Fruit fly (Drosophila melanogaster) whole organism, embryonic: ENCODE measurements around the gene Ing5.

Experiments
- Adf1 ChIP-seq: fragments of 200-800 bp; sonication (Bioruptor generic); IDR thresholded peaks from 2 replicates; pipeline ENCODE4 v1.3.6; 2022; ENCODE audit warnings: missing biosample characterization, missing genetic modification characterization
- Asciz ChIP-seq: fragments of 200-800 bp; sonication (Bioruptor generic); optimal IDR thresholded peaks from 2 replicates; lab custom pipeline; 2017; ENCODE audit warnings: missing biosample characterization, mild to moderate bottlenecking, missing genetic modification characterization, missing genetic modification reagents
- BEAF-32 ChIP-seq: fragments of 200-800 bp; sonication (Bioruptor generic); optimal IDR thresholded peaks from 3 replicates; lab custom pipeline; 2017; ENCODE audit warnings: missing biosample characterization, missing genetic modification characterization, mild to moderate bottlenecking, moderate library complexity, missing genetic modification reagents
- Bteb2 ChIP-seq: fragments of 200-800 bp; sonication (Bioruptor generic); optimal IDR thresholded peaks from 2 replicates; lab custom pipeline; 2016; ENCODE audit warnings: missing biosample characterization, missing genetic modification characterization
- CG10267 ChIP-seq: fragments of 200-800 bp; sonication (Bioruptor generic); optimal IDR thresholded peaks from 2 replicates; lab custom pipeline; 2018; ENCODE audit warnings: missing biosample characterization, mild to moderate bottlenecking, missing genetic modification characterization, moderate library complexity
- CG10321 ChIP-seq: fragments of 200-800 bp; sonication (Bioruptor generic); IDR thresholded peaks from 2 replicates; pipeline ENCODE4 v1.3.6; 2022; ENCODE audit warnings: missing biosample characterization, missing genetic modification characterization
- CG10565 ChIP-seq: fragments of 200-800 bp; sonication (Bioruptor generic); optimal IDR thresholded peaks from 3 replicates; lab custom pipeline; 2016; ENCODE audit warnings: missing biosample characterization, mild to moderate bottlenecking, missing genetic modification characterization
- CG11398 ChIP-seq: fragments of 200-800 bp; sonication (Bioruptor generic); optimal IDR thresholded peaks from 2 replicates; lab custom pipeline; 2016; ENCODE audit warnings: missing biosample characterization, missing genetic modification characterization
- CG13894 ChIP-seq: fragments of 200-800 bp; sonication (Bioruptor generic); optimal IDR thresholded peaks from 3 replicates; lab custom pipeline; 2018; ENCODE audit warnings: missing biosample characterization, mild to moderate bottlenecking, missing genetic modification characterization, moderate library complexity
- CG14050 ChIP-seq: fragments of 200-800 bp; sonication (Bioruptor generic); IDR thresholded peaks from 3 replicates; pipeline ENCODE4 v1.3.6; 2022; ENCODE audit warnings: missing biosample characterization, missing genetic modification characterization
- CG15073 ChIP-seq: fragments of 200-800 bp; sonication (Bioruptor generic); optimal IDR thresholded peaks from 2 replicates; lab custom pipeline; 2016; ENCODE audit warnings: missing biosample characterization, missing genetic modification characterization
- CG16863 ChIP-seq: fragments of 200-800 bp; sonication (Bioruptor generic); optimal IDR thresholded peaks from 3 replicates; lab custom pipeline; 2016; ENCODE audit warnings: missing biosample characterization, missing genetic modification characterization
- CG17612 ChIP-seq: fragments of 200-800 bp; sonication (Bioruptor generic); IDR thresholded peaks from 2 replicates; pipeline ENCODE4 v1.3.6; 2022; ENCODE audit warnings: missing biosample characterization, missing genetic modification characterization
- CG2120 ChIP-seq: fragments of 200-800 bp; sonication (Bioruptor generic); optimal IDR thresholded peaks from 3 replicates; lab custom pipeline; 2016; ENCODE audit warnings: missing biosample characterization, missing genetic modification characterization
- CG2199 ChIP-seq: fragments of 200-800 bp; sonication (Bioruptor generic); IDR thresholded peaks from 3 replicates; pipeline ENCODE4 v1.3.6; 2022; ENCODE audit warnings: missing biosample characterization, missing genetic modification characterization
- CG3847 ChIP-seq: fragments of 200-800 bp; sonication (Bioruptor generic); IDR thresholded peaks from 2 replicates; pipeline ENCODE4 v1.3.6; 2022; ENCODE audit warnings: missing biosample characterization, missing genetic modification characterization
- CG3995 ChIP-seq: fragments of 200-800 bp; sonication (Bioruptor generic); optimal IDR thresholded peaks from 3 replicates; lab custom pipeline; 2016; ENCODE audit warnings: missing biosample characterization, missing genetic modification characterization
- CG7839 ChIP-seq: fragments of 200-800 bp; sonication (Bioruptor generic); optimal IDR thresholded peaks from 3 replicates; lab custom pipeline; 2018; ENCODE audit warnings: missing biosample characterization, mild to moderate bottlenecking, missing genetic modification characterization, moderate library complexity
- CG7963 ChIP-seq: fragments of 200-800 bp; sonication (Bioruptor generic); IDR thresholded peaks from 3 replicates; pipeline ENCODE4 v1.3.6; 2022; ENCODE audit warnings: missing biosample characterization, missing genetic modification characterization; ENCODE audit not compliant: partially characterized antibody
- CG8388 ChIP-seq: fragments of 200-800 bp; sonication (Bioruptor generic); optimal IDR thresholded peaks from 2 replicates; lab custom pipeline; 2019; ENCODE audit warnings: missing biosample characterization, mild to moderate bottlenecking, missing genetic modification characterization, moderate library complexity
- CHES-1-like ChIP-seq: fragments of 200-800 bp; sonication (Bioruptor generic); optimal IDR thresholded peaks from 2 replicates; lab custom pipeline; 2016; ENCODE audit warnings: missing biosample characterization, missing genetic modification characterization
- Dad ChIP-seq: fragments of 200-800 bp; sonication (Bioruptor generic); optimal IDR thresholded peaks from 3 replicates; lab custom pipeline; 2016; ENCODE audit warnings: missing biosample characterization, missing genetic modification characterization
- Deaf1 ChIP-seq: fragments of 200-800 bp; optimal IDR thresholded peaks from 3 replicates; lab custom pipeline; 2019; ENCODE audit warnings: missing biosample characterization, mild to moderate bottlenecking, missing genetic modification characterization, moderate library complexity
- Dp ChIP-seq: fragments of 200-800 bp; sonication (Bioruptor generic); optimal IDR thresholded peaks from 2 replicates; lab custom pipeline; 2018; ENCODE audit warnings: missing biosample characterization, mild to moderate bottlenecking, missing genetic modification characterization, moderate library complexity
- Drgx ChIP-seq: fragments of 200-800 bp; sonication (Bioruptor generic); IDR thresholded peaks from 2 replicates; pipeline ENCODE4 v1.3.6; 2022; ENCODE audit warnings: missing biosample characterization, missing genetic modification characterization
- HmgZ ChIP-seq: fragments of 200-800 bp; sonication (Bioruptor generic); optimal IDR thresholded peaks from 2 replicates; lab custom pipeline; 2018; ENCODE audit warnings: missing biosample characterization, mild to moderate bottlenecking, missing genetic modification characterization
- Hr39 ChIP-seq: fragments of >200 bp; optimal IDR thresholded peaks from 2 replicates; lab custom pipeline; 2017
- Jarid2 ChIP-seq: fragments of 200-800 bp; sonication (Bioruptor generic); optimal IDR thresholded peaks from 3 replicates; lab custom pipeline; 2017; ENCODE audit warnings: mild to moderate bottlenecking, missing biosample characterization, missing genetic modification reagents, missing genetic modification characterization
- Nf-YC ChIP-seq: fragments of 200-800 bp; optimal IDR thresholded peaks from 3 replicates; lab custom pipeline; 2019; ENCODE audit warnings: missing biosample characterization, mild to moderate bottlenecking, missing genetic modification characterization, moderate library complexity
- Oaz ChIP-seq: fragments of 200-800 bp; sonication (Bioruptor generic); IDR thresholded peaks from 2 replicates; pipeline ENCODE4 v1.3.6; 2022; ENCODE audit warnings: missing biosample characterization, missing genetic modification characterization
- Ravus ChIP-seq: fragments of 200-800 bp; sonication (Bioruptor generic); IDR thresholded peaks from 2 replicates; pipeline ENCODE4 v1.3.6; 2022; ENCODE audit warnings: missing biosample characterization, missing genetic modification characterization
- Side ChIP-seq: fragments of 200-800 bp; sonication (Bioruptor generic); optimal IDR thresholded peaks from 2 replicates; lab custom pipeline; 2016; ENCODE audit warnings: missing biosample characterization, missing genetic modification characterization
- Sin3A ChIP-seq: fragments of >200 bp; optimal IDR thresholded peaks from 2 replicates; lab custom pipeline; 2018
- Sry-β ChIP-seq: fragments of 200-800 bp; sonication (Bioruptor generic); optimal IDR thresholded peaks from 2 replicates; lab custom pipeline; 2018; ENCODE audit warnings: missing biosample characterization, mild to moderate bottlenecking, missing genetic modification characterization, moderate library complexity
- Tbp ChIP-seq: fragments of >200 bp; optimal IDR thresholded peaks from 2 replicates; lab custom pipeline; 2018; ENCODE audit warnings: missing biosample characterization, missing genetic modification characterization
- Xbp1 ChIP-seq: fragments of 200-800 bp; sonication (Bioruptor generic); optimal IDR thresholded peaks from 3 replicates; lab custom pipeline; 2016; ENCODE audit warnings: missing biosample characterization, mild to moderate bottlenecking, missing genetic modification characterization
- bigmax ChIP-seq: fragments of 200-800 bp; sonication (Bioruptor generic); optimal IDR thresholded peaks from 2 replicates; lab custom pipeline; 2018; ENCODE audit warnings: missing biosample characterization, mild to moderate bottlenecking, missing genetic modification characterization
- dan ChIP-seq: fragments of 200-800 bp; sonication (Bioruptor generic); IDR thresholded peaks from 2 replicates; pipeline ENCODE4 v1.3.6; 2022; ENCODE audit warnings: missing biosample characterization, missing genetic modification characterization
- dati ChIP-seq: fragments of 200-800 bp; sonication (Bioruptor generic); IDR thresholded peaks from 2 replicates; pipeline ENCODE4 v1.3.6; 2022; ENCODE audit warnings: missing biosample characterization, missing genetic modification characterization
- gfzf ChIP-seq: fragments of 200-800 bp; sonication (Bioruptor generic); optimal IDR thresholded peaks from 2 replicates; lab custom pipeline; 2016; ENCODE audit warnings: missing biosample characterization, mild to moderate bottlenecking, missing genetic modification characterization, moderate library complexity
- luna ChIP-seq: fragments of 200-800 bp; sonication (Bioruptor generic); optimal IDR thresholded peaks from 2 replicates; lab custom pipeline; 2016; ENCODE audit warnings: missing biosample characterization, missing genetic modification characterization
- nmo ChIP-seq: fragments of 200-800 bp; sonication (Bioruptor generic); optimal IDR thresholded peaks from 2 replicates; lab custom pipeline; 2018; ENCODE audit warnings: missing biosample characterization, mild to moderate bottlenecking, missing genetic modification characterization, moderate library complexity
- otp ChIP-seq: fragments of 200-800 bp; sonication (Bioruptor generic); IDR thresholded peaks from 3 replicates; pipeline ENCODE4, ENCODE4 v1.3.6; 2022; ENCODE audit warnings: missing biosample characterization, missing genetic modification characterization
- row ChIP-seq: fragments of 200-800 bp; sonication (Bioruptor generic); IDR thresholded peaks from 3 replicates; pipeline ENCODE4 v1.3.6; 2022; ENCODE audit warnings: missing biosample characterization, missing genetic modification characterization
- scrt ChIP-seq: fragments of 200-800 bp; sonication (Bioruptor generic); optimal IDR thresholded peaks from 2 replicates; lab custom pipeline; 2018; ENCODE audit warnings: missing biosample characterization, mild to moderate bottlenecking, missing genetic modification characterization, moderate library complexity
- sima ChIP-seq: fragments of 200-800 bp; sonication (Bioruptor generic); optimal IDR thresholded peaks from 2 replicates; lab custom pipeline; 2016; ENCODE audit warnings: missing biosample characterization, missing genetic modification characterization
- slbo ChIP-seq: fragments of 200-800 bp; sonication (Bioruptor generic); IDR thresholded peaks from 2 replicates; pipeline ENCODE4 v1.3.6; 2022; ENCODE audit warnings: missing biosample characterization, missing genetic modification characterization
- slp2 ChIP-seq: fragments of 200-800 bp; sonication (Bioruptor generic); optimal IDR thresholded peaks from 2 replicates; lab custom pipeline; 2016; ENCODE audit warnings: missing biosample characterization, missing genetic modification characterization
- sna ChIP-seq: fragments of 200-800 bp; sonication (Bioruptor generic); IDR thresholded peaks from 2 replicates; pipeline ENCODE4 v1.3.6; 2022; ENCODE audit warnings: missing biosample characterization, missing genetic modification characterization; ENCODE audit not compliant: partially characterized antibody
- tgo ChIP-seq: fragments of 200-800 bp; sonication (Bioruptor generic); IDR thresholded peaks from 3 replicates; pipeline ENCODE4 v1.3.6; 2022; ENCODE audit warnings: missing biosample characterization, missing genetic modification characterization
- tll ChIP-seq, 2 experiments: fragments of 200-800 bp in 1 of 2; fragments of >200 bp in 1 of 2; sonication (Bioruptor generic) in 1 of 2; optimal IDR thresholded peaks; 2 replicates each; lab custom pipeline; 2017 to 2019; ENCODE audit warnings: missing biosample characterization in 2 of 2, missing genetic modification characterization in 2 of 2, mild to moderate bottlenecking in 1 of 2, moderate library complexity in 1 of 2

Gene Ing5

dm6 chr2L:13378488-13378964, 8.6 kb downstream of the Ing5 start, which contains the start of the genes CG9302 and beta'COP:
Gene CG9302, minus strand, starts transcription at chr2L:13378538.
Gene beta'COP, plus strand, starts transcription at chr2L:13378902.
- no peak for TF ChIP-seq CG11398 (GFP tag; lab: Kevin White, UChicago)
- peak; percentile 31 for TF ChIP-seq bigmax (GFP tag; lab: Kevin White, UChicago)
- no peak for TF ChIP-seq otp (GFP tag; lab: Robert Waterston, UW)
- peak; percentile 5 for TF ChIP-seq Dp
- no peak for TF ChIP-seq Hr39 (lab: Kevin White, UChicago)
- TF ChIP-seq gfzf (GFP tag; lab: Kevin White, UChicago): no peak
- no peak for TF ChIP-seq CG17612 (GFP tag; lab: Robert Waterston, UW)
- peak; percentile 95 for TF ChIP-seq row (GFP tag; lab: Robert Waterston, UW)
- peak; percentile 1 for TF ChIP-seq CG16863 (GFP tag; lab: Kevin White, UChicago)
- peak; percentile 21 for TF ChIP-seq slp2 (GFP tag; lab: Kevin White, UChicago)
- no peak for TF ChIP-seq CG14050 (GFP tag; lab: Robert Waterston, UW)
- TF ChIP-seq tll (GFP tag; optimal IDR thresholded peaks at IDR 0.05; lab: Kevin White, UChicago): peak in 1 of 2 experiments; percentile 3
- TF ChIP-seq slbo (GFP tag; lab: Robert Waterston, UW): peak; percentile 73
- TF ChIP-seq Drgx (GFP tag; lab: Robert Waterston, UW): no peak
- TF ChIP-seq tgo (GFP tag; lab: Robert Waterston, UW): peak; percentile 54; the same call in 1 of the 3 replicates
- TF ChIP-seq Tbp (GFP tag; lab: Kevin White, UChicago): no peak
- no peak for TF ChIP-seq Jarid2 (GFP tag; lab: Kevin White, UChicago)
- peak; percentile 50 for TF ChIP-seq CG8388 (GFP tag; lab: Kevin White, UChicago)
- peak; percentile 83 for TF ChIP-seq Xbp1 (GFP tag; lab: Kevin White, UChicago)
- peak; percentile 14 for TF ChIP-seq Dad (GFP tag; lab: Kevin White, UChicago)
- TF ChIP-seq CG10565 (GFP tag; lab: Kevin White, UChicago): no peak
- TF ChIP-seq CG10267 (tag; lab: Kevin White, UChicago): peak; percentile 70
- 0 out of 3 replicates have a peak, but pooled peaks have one; percentile 23 for TF ChIP-seq CG7963 (GFP tag; lab: Robert Waterston, UW)
- no peak for TF ChIP-seq CG15073 (GFP tag; lab: Kevin White, UChicago)
- TF ChIP-seq CG7839 (tag; lab: Kevin White, UChicago): peak; percentile 75
- no peak for TF ChIP-seq Bteb2 (GFP tag; lab: Kevin White, UChicago)
- TF ChIP-seq CG3847 (GFP tag; lab: Robert Waterston, UW): peak; percentile 72; the same call in 1 of the 2 replicates
- no peak for TF ChIP-seq CG10321 (GFP tag; lab: Robert Waterston, UW)
- TF ChIP-seq sima (GFP tag; lab: Kevin White, UChicago): no peak
- peak; percentile 98 for TF ChIP-seq Sry-β (GFP tag; lab: Kevin White, UChicago)
- no peak for TF ChIP-seq Ravus (GFP tag; lab: Robert Waterston, UW)
- TF ChIP-seq Side (GFP tag; lab: Kevin White, UChicago): no peak
- 0 out of 3 replicates have a peak, but pooled peaks have one; percentile 25 for TF ChIP-seq CG2199
- TF ChIP-seq Adf1 (GFP tag; lab: Robert Waterston, UW): peak; percentile 48; the same call in 1 of the 2 replicates
- peak; percentile 91 for TF ChIP-seq nmo
- TF ChIP-seq CHES-1-like (GFP tag; lab: Kevin White, UChicago): peak; percentile 59
- no peak for TF ChIP-seq dati
- peak; percentile 67 for TF ChIP-seq scrt (GFP tag; lab: Kevin White, UChicago)
- no peak for TF ChIP-seq Oaz
- no peak for TF ChIP-seq CG13894 (tag; lab: Kevin White, UChicago)
- peak; percentile 79 for TF ChIP-seq Nf-YC
- peak; percentile 78 for TF ChIP-seq CG2120 (GFP tag; lab: Kevin White, UChicago)
- TF ChIP-seq Sin3A: peak; percentile 83
- peak; percentile 19 for TF ChIP-seq luna (GFP tag; lab: Kevin White, UChicago)
- TF ChIP-seq BEAF-32: peak; percentile 85
- no peak for TF ChIP-seq Asciz
- TF ChIP-seq CG3995: peak; percentile 21
- TF ChIP-seq dan (GFP tag; lab: Robert Waterston, UW): no peak
- TF ChIP-seq HmgZ (tag; lab: Kevin White, UChicago): peak; percentile 42
- no peak for TF ChIP-seq Deaf1
- no peak; the same call in 1 of the 2 replicates for TF ChIP-seq sna (GFP tag; lab: Robert Waterston, UW)
